Worm (Caenorhabditis elegans) whole organism, L3 larva: ENCODE measurements around the gene Y22D7AR.14.

Experiments used
- R02D3.7 ChIP-seq: fragments of 150-350 bp; optimal IDR thresholded peaks from 2 replicates; lab custom pipeline; 2014; ENCODE audit warnings: missing biosample characterization, missing genetic modification characterization
- ZK546.5 ChIP-seq: sonication (generic microtip); optimal IDR thresholded peaks from 2 replicates; lab custom pipeline; 2017; ENCODE audit warnings: missing biosample characterization, missing genetic modification characterization
- aly-2 ChIP-seq: fragments of 150-350 bp; optimal IDR thresholded peaks from 2 replicates; lab custom pipeline; 2014; ENCODE audit warnings: missing biosample characterization, missing genetic modification characterization
- ama-1 ChIP-seq: fragments of 150-350 bp; optimal IDR thresholded peaks from 2 replicates; lab custom pipeline; 2018
- ceh-16 ChIP-seq: sonication (generic microtip); optimal IDR thresholded peaks from 2 replicates; lab custom pipeline; 2017; ENCODE audit warnings: missing biosample characterization, missing genetic modification characterization
- ceh-28 ChIP-seq: fragments of 150-350 bp; optimal IDR thresholded peaks from 2 replicates; lab custom pipeline; 2014; ENCODE audit warnings: missing biosample characterization, missing genetic modification reagents, missing genetic modification characterization
- ceh-82 ChIP-seq: fragments of 150-350 bp; optimal IDR thresholded peaks from 2 replicates; lab custom pipeline; 2014; ENCODE audit warnings: missing biosample characterization, missing genetic modification characterization
- ceh-9 ChIP-seq: sonication (generic microtip); optimal IDR thresholded peaks from 2 replicates; lab custom pipeline; 2018; ENCODE audit warnings: missing biosample characterization, missing genetic modification characterization
- daf-12 ChIP-seq: fragments of 150-350 bp; optimal IDR thresholded peaks from 2 replicates; lab custom pipeline; 2014; ENCODE audit warnings: missing biosample characterization, missing genetic modification reagents, missing genetic modification characterization
- egl-27 ChIP-seq: sonication (generic microtip); optimal IDR thresholded peaks from 4 replicates; lab custom pipeline; 2017; ENCODE audit warnings: missing biosample characterization, missing genetic modification reagents, missing genetic modification characterization
- egl-5 ChIP-seq: fragments of 150-350 bp; optimal IDR thresholded peaks from 2 replicates; lab custom pipeline; 2017; ENCODE audit warnings: missing biosample characterization, missing genetic modification reagents, missing genetic modification characterization, inconsistent platforms
- elt-1 ChIP-seq: fragments of 150-350 bp; optimal IDR thresholded peaks from 2 replicates; lab custom pipeline; 2014; ENCODE audit warnings: missing biosample characterization, missing genetic modification characterization
- elt-2 ChIP-seq: sonication (generic microtip); optimal IDR thresholded peaks from 2 replicates; lab custom pipeline; 2016; ENCODE audit warnings: missing genetic modification reagents, mild to moderate bottlenecking, missing genetic modification characterization, missing compliant biosample characterization
- elt-3 ChIP-seq, 3 experiments: fragments of 150-350 bp in 1 of 3; sonication (generic microtip) in 2 of 3; optimal IDR thresholded peaks; 2 replicates in 2 of 3; 4 replicates in 1 of 3; lab custom pipeline; 2014 to 2017; ENCODE audit warnings: missing biosample characterization in 3 of 3, missing genetic modification characterization in 3 of 3
- eor-1 ChIP-seq, 2 experiments: fragments of 150-350 bp; optimal IDR thresholded peaks; 2 replicates each; lab custom pipeline; 2014 to 2018; ENCODE audit warnings: missing biosample characterization in 2 of 2, missing genetic modification characterization in 2 of 2
- fkh-10 ChIP-seq: sonication (generic microtip); optimal IDR thresholded peaks from 2 replicates; lab custom pipeline; 2017; ENCODE audit warnings: missing biosample characterization, missing genetic modification reagents, missing genetic modification characterization
- fkh-2 ChIP-seq: fragments of 150-350 bp; optimal IDR thresholded peaks from 2 replicates; lab custom pipeline; 2014; ENCODE audit warnings: missing biosample characterization, missing genetic modification reagents, missing genetic modification characterization
- fos-1 ChIP-seq: fragments of 150-350 bp; optimal IDR thresholded peaks from 2 replicates; lab custom pipeline; 2014; ENCODE audit warnings: missing biosample characterization, missing genetic modification characterization
- hmg-11 ChIP-seq: sonication (generic microtip); optimal IDR thresholded peaks from 2 replicates; lab custom pipeline; 2016; ENCODE audit warnings: missing genetic modification characterization, missing compliant biosample characterization
- jun-1 ChIP-seq: fragments of 150-350 bp; optimal IDR thresholded peaks from 2 replicates; lab custom pipeline; 2014; ENCODE audit warnings: missing biosample characterization, missing genetic modification reagents, missing genetic modification characterization
- lin-15B ChIP-seq: fragments of 150-350 bp; optimal IDR thresholded peaks from 2 replicates; lab custom pipeline; 2014; ENCODE audit warnings: missing biosample characterization, missing genetic modification characterization
- lin-39 ChIP-seq: fragments of 150-350 bp; optimal IDR thresholded peaks from 2 replicates; lab custom pipeline; 2018; ENCODE audit warnings: missing biosample characterization, missing genetic modification reagents, missing genetic modification characterization
- lsy-12 ChIP-seq: sonication (generic microtip); optimal IDR thresholded peaks from 2 replicates; lab custom pipeline; 2016; ENCODE audit warnings: mild to moderate bottlenecking, missing genetic modification characterization, missing compliant biosample characterization
- mdl-1 ChIP-seq: fragments of 150-350 bp; optimal IDR thresholded peaks from 2 replicates; lab custom pipeline; 2014; ENCODE audit warnings: missing biosample characterization, missing genetic modification characterization
- mml-1 ChIP-seq: fragments of 150-350 bp; sonication (generic microtip); optimal IDR thresholded peaks from 3 replicates; lab custom pipeline; 2014; ENCODE audit warnings: missing biosample characterization, missing genetic modification characterization
- nfya-1 ChIP-seq: sonication (generic microtip); optimal IDR thresholded peaks from 2 replicates; lab custom pipeline; 2017; ENCODE audit warnings: missing genetic modification characterization, mild to moderate bottlenecking, missing compliant biosample characterization, antibody characterized with exemption, moderate library complexity; ENCODE audit not compliant: insufficient read depth
- nhr-11 ChIP-seq: fragments of 150-350 bp; optimal IDR thresholded peaks from 2 replicates; lab custom pipeline; 2014; ENCODE audit warnings: missing biosample characterization, missing genetic modification characterization
- nhr-12 ChIP-seq: fragments of 150-350 bp; optimal IDR thresholded peaks from 2 replicates; lab custom pipeline; 2014; ENCODE audit warnings: missing biosample characterization, missing genetic modification characterization
- nhr-23 ChIP-seq: fragments of 150-350 bp; optimal IDR thresholded peaks from 2 replicates; lab custom pipeline; 2014; ENCODE audit warnings: missing biosample characterization, missing genetic modification reagents, missing genetic modification characterization
- nhr-237 ChIP-seq: fragments of 150-350 bp; optimal IDR thresholded peaks from 2 replicates; lab custom pipeline; 2014; ENCODE audit warnings: missing biosample characterization, missing genetic modification characterization
- nhr-25 ChIP-seq: sonication (generic microtip); optimal IDR thresholded peaks from 2 replicates; lab custom pipeline; 2017; ENCODE audit warnings: missing biosample characterization, missing genetic modification characterization
- nhr-28 ChIP-seq: fragments of 150-350 bp; optimal IDR thresholded peaks from 2 replicates; lab custom pipeline; 2014; ENCODE audit warnings: missing biosample characterization, missing genetic modification characterization
- nhr-43 ChIP-seq: sonication (generic microtip); optimal IDR thresholded peaks from 2 replicates; lab custom pipeline; 2016; ENCODE audit warnings: mild to moderate bottlenecking, missing genetic modification characterization, missing compliant biosample characterization; ENCODE audit not compliant: poor library complexity, severe bottlenecking
- nhr-76 ChIP-seq: fragments of 150-350 bp; sonication (generic microtip); optimal IDR thresholded peaks from 5 replicates; lab custom pipeline; 2014; ENCODE audit warnings: missing biosample characterization, missing genetic modification characterization
- nhr-77 ChIP-seq: fragments of 150-350 bp; optimal IDR thresholded peaks from 2 replicates; lab custom pipeline; 2014; ENCODE audit warnings: missing biosample characterization, missing genetic modification characterization
- pha-4 ChIP-seq: fragments of 150-350 bp; optimal IDR thresholded peaks from 2 replicates; lab custom pipeline; 2014; ENCODE audit warnings: missing biosample characterization, missing genetic modification reagents, missing genetic modification characterization
- pqm-1 ChIP-seq: fragments of 150-350 bp; optimal IDR thresholded peaks from 2 replicates; lab custom pipeline; 2017; ENCODE audit warnings: missing biosample characterization, missing genetic modification characterization, inconsistent platforms
- sea-2 ChIP-seq: fragments of 150-350 bp; sonication (generic microtip); optimal IDR thresholded peaks from 4 replicates; lab custom pipeline; 2014; ENCODE audit warnings: missing biosample characterization, missing genetic modification reagents, missing genetic modification characterization
- skn-1 ChIP-seq: fragments of 150-350 bp; optimal IDR thresholded peaks from 2 replicates; lab custom pipeline; 2014; ENCODE audit warnings: missing biosample characterization, missing genetic modification characterization
- snpc-4 ChIP-seq: fragments of 150-350 bp; optimal IDR thresholded peaks from 2 replicates; lab custom pipeline; 2014; ENCODE audit warnings: missing biosample characterization, missing genetic modification characterization
- tbx-2 ChIP-seq: sonication (generic microtip); optimal IDR thresholded peaks from 2 replicates; lab custom pipeline; 2016; ENCODE audit warnings: mild to moderate bottlenecking, missing genetic modification characterization, missing compliant biosample characterization
- unc-62 ChIP-seq: fragments of 150-350 bp; sonication (generic microtip); optimal IDR thresholded peaks from 4 replicates; lab custom pipeline; 2014; ENCODE audit warnings: missing biosample characterization, missing genetic modification reagents, missing genetic modification characterization
- zag-1 ChIP-seq: fragments of 150-350 bp; optimal IDR thresholded peaks from 2 replicates; lab custom pipeline; 2014; ENCODE audit warnings: missing biosample characterization, missing genetic modification characterization
- ztf-11 ChIP-seq: fragments of 150-350 bp; optimal IDR thresholded peaks from 2 replicates; lab custom pipeline; 2014; ENCODE audit warnings: missing biosample characterization, missing genetic modification characterization
- ztf-4 ChIP-seq: fragments of 150-350 bp; optimal IDR thresholded peaks from 2 replicates; lab custom pipeline; 2014; ENCODE audit warnings: missing biosample characterization, missing genetic modification characterization

Y22D7AR.14 gene

ce11 chrIII:1687999-1688398, 1.8 kb downstream of the Y22D7AR.14 start, which contains the start of gene Y22D7AR.7:
Gene Y22D7AR.7, minus strand, starts transcription at chrIII:1688099.
- no peak for TF ChIP-seq ceh-82 (tag; lab: Kevin White, UChicago)
- no peak for TF ChIP-seq nhr-25 (tag; lab: Kevin White, UChicago)
- no peak for TF ChIP-seq ztf-4 (tag; lab: Kevin White, UChicago)
- TF ChIP-seq sea-2 (GFP tag; lab: Kevin White, UChicago), result no peak
- TF ChIP-seq lin-15B (tag; lab: Kevin White, UChicago), result no peak
- TF ChIP-seq unc-62, result no peak
- TF ChIP-seq nhr-237, result no peak
- TF ChIP-seq snpc-4 (tag; lab: Kevin White, UChicago), result no peak
- no peak for TF ChIP-seq hmg-11
- TF ChIP-seq elt-2 (tag; lab: Kevin White, UChicago), result no peak
- TF ChIP-seq ceh-16 (tag; lab: Kevin White, UChicago), result no peak
- TF ChIP-seq ceh-28 (tag; lab: Kevin White, UChicago), result no peak
- no peak for TF ChIP-seq nhr-23 (tag; lab: Kevin White, UChicago)
- TF ChIP-seq R02D3.7 (tag; lab: Kevin White, UChicago), result no peak

- no peak for TF ChIP-seq ceh-9
- TF ChIP-seq skn-1, result no peak
- TF ChIP-seq lin-39 (tag; lab: Kevin White, UChicago), result peak; percentile 6
- peak; percentile 31 for TF ChIP-seq nhr-43 (tag; lab: Kevin White, UChicago)
- TF ChIP-seq nhr-76 (tag; lab: Kevin White, UChicago), result no peak
- no peak for TF ChIP-seq ztf-4 (tag; lab: Kevin White, UChicago)
- no peak for TF ChIP-seq fkh-2 (tag; lab: Kevin White, UChicago)
- TF ChIP-seq mml-1 (tag; lab: Kevin White, UChicago), result no peak
- TF ChIP-seq fkh-10 (GFP tag; lab: Kevin White, UChicago), result no peak
- TF ChIP-seq ceh-28 (tag; lab: Kevin White, UChicago), result no peak
- no peak for TF ChIP-seq jun-1
- peak; percentile 52 for TF ChIP-seq elt-2 (tag; lab: Kevin White, UChicago)
- no peak for TF ChIP-seq pqm-1
- no peak for TF ChIP-seq nhr-12 (tag; lab: Kevin White, UChicago)
- no peak for TF ChIP-seq ZK546.5
- TF ChIP-seq ceh-16 (tag; lab: Kevin White, UChicago), result no peak
- no peak for TF ChIP-seq hmg-11
- no peak for TF ChIP-seq elt-3 (tag; optimal IDR thresholded peaks at IDR 0.05; lab: Kevin White, UChicago)
- TF ChIP-seq lsy-12, result no peak
- no peak for TF ChIP-seq unc-62
- TF ChIP-seq nhr-237, result no peak
- peak; percentile 14 for TF ChIP-seq mdl-1 (tag; lab: Kevin White, UChicago)
- no peak for TF ChIP-seq egl-27
- no peak for TF ChIP-seq nhr-77 (tag; lab: Kevin White, UChicago)
- no peak for TF ChIP-seq nhr-11 (tag; lab: Kevin White, UChicago)
Observed at ce11 chrIII:1682262-1682661, 7.6 kb downstream of the Y22D7AR.14 start.

ce11 chrIII:1680996-1681395, 8.8 kb downstream of the Y22D7AR.14 start:
- TF ChIP-seq ama-1 (lab: Kevin White, UChicago) (no peak), nhr-76 (tag; lab: Kevin White, UChicago) (no peak), zag-1 (tag; lab: Kevin White, UChicago) (no peak), nhr-12 (tag; lab: Kevin White, UChicago) (no peak), sea-2 (GFP tag; lab: Kevin White, UChicago) (no peak), nhr-23 (tag; lab: Kevin White, UChicago) (peak; percentile 89), ZK546.5 (no peak), nhr-28 (tag; lab: Kevin White, UChicago) (no peak), nhr-43 (tag; lab: Kevin White, UChicago) (peak; percentile 74), egl-5 (peak; percentile 96), nhr-77 (tag; lab: Kevin White, UChicago) (no peak), mdl-1 (tag; lab: Kevin White, UChicago) (no peak), egl-27 (no peak), fkh-2 (tag; lab: Kevin White, UChicago) (no peak), ceh-28 (tag; lab: Kevin White, UChicago) (peak; percentile 80), nhr-25 (tag; lab: Kevin White, UChicago) (peak; percentile 82), mml-1 (tag; lab: Kevin White, UChicago) (no peak), tbx-2 (tag; lab: Kevin White, UChicago) (no peak), ztf-11 (tag; lab: Kevin White, UChicago) (no peak), elt-1 (no peak), ztf-4 (tag; lab: Kevin White, UChicago) (no peak), elt-3 (tag; optimal IDR thresholded peaks at IDR 0.05; lab: Kevin White, UChicago) (peak in 1 of 3 experiments; percentile 51), lin-39 (tag; lab: Kevin White, UChicago) (peak; percentile 45), jun-1 (peak; percentile 84), eor-1 (tag; optimal IDR thresholded peaks at IDR 0.05; lab: Kevin White, UChicago) (no peak), aly-2 (tag; lab: Kevin White, UChicago) (no peak), lin-15B (tag; lab: Kevin White, UChicago) (peak; percentile 41), daf-12 (tag; lab: Kevin White, UChicago) (no peak), elt-2 (tag; lab: Kevin White, UChicago) (peak; percentile 93), R02D3.7 (tag; lab: Kevin White, UChicago) (peak; percentile 51), hmg-11 (peak; percentile 24), fos-1 (tag; lab: Kevin White, UChicago) (no peak), ceh-16 (tag; lab: Kevin White, UChicago) (no peak), ceh-82 (tag; lab: Kevin White, UChicago) (no peak), pha-4 (tag; lab: Kevin White, UChicago) (peak; percentile 76), nfya-1 (tag; lab: Kevin White, UChicago) (peak; percentile 73), unc-62 (no peak), lsy-12 (peak; percentile 9), pqm-1 (peak; percentile 93), nhr-237 (no peak), ceh-9 (no peak)
